Worm (Caenorhabditis elegans): Measurements from ENCODE around the gene nkb-3.
A peak's percentile ranks its signal among the peaks of the same experiment; 100 is the strongest.

The nkb-3 gene

DNA sequence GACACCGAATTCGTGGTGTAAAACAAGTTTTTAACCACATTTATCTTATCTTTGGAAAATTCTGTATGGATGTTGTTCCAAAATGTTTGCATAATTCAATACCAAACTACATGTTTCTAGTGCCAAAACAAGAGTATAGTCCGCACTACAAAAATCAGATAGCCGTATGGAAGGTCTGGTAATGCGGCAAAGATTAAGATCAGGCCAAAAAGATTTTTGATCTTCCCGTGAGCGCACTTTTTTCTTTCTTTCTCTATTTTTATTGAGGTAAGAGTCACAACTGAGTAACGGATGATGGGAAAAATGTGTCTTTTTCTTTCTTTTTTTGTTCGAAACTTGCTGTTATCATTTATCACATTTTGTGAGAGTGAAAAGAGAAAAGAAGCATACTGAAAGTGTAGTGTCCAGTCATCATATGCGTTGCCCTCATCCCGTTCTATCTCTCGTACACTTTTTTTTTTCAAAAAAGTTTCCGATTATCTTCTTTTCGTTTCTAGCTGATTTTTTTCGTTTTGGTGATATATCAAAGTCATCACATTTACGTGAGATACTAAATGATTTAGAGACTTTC is 25.7 kb downstream of the nkb-3 start (continued):
- no peak for TF ChIP-seq attf-3 (GFP tag; conservative IDR thresholded peaks at IDR 0.05)
- no peak for TF ChIP-seq ceh-40 (GFP tag; IDR thresholded peaks at IDR 0.05)
- no peak for TF ChIP-seq F39B2.1 (GFP tag; IDR thresholded peaks at IDR 0.05)
- TF ChIP-seq madf-10 (tag; optimal IDR thresholded peaks at IDR 0.05), result no peak

- TF ChIP-seq egl-18 (GFP tag; IDR thresholded peaks at IDR 0.05), result no peak
- TF ChIP-seq hmg-20 (GFP tag; IDR thresholded peaks at IDR 0.05), result no peak
- no peak for TF ChIP-seq zim-3 (tag; optimal IDR thresholded peaks at IDR 0.05)
- no peak for TF ChIP-seq hsf-1 (GFP tag; IDR thresholded peaks at IDR 0.05)
- TF ChIP-seq ztf-26 (tag; optimal IDR thresholded peaks at IDR 0.05), result no peak
- TF ChIP-seq F39B2.1 (GFP tag; IDR thresholded peaks at IDR 0.05), result no peak
Measured at ce11 chrX:13743371-13743770, 27.0 kb downstream of the nkb-3 start.

DNA sequence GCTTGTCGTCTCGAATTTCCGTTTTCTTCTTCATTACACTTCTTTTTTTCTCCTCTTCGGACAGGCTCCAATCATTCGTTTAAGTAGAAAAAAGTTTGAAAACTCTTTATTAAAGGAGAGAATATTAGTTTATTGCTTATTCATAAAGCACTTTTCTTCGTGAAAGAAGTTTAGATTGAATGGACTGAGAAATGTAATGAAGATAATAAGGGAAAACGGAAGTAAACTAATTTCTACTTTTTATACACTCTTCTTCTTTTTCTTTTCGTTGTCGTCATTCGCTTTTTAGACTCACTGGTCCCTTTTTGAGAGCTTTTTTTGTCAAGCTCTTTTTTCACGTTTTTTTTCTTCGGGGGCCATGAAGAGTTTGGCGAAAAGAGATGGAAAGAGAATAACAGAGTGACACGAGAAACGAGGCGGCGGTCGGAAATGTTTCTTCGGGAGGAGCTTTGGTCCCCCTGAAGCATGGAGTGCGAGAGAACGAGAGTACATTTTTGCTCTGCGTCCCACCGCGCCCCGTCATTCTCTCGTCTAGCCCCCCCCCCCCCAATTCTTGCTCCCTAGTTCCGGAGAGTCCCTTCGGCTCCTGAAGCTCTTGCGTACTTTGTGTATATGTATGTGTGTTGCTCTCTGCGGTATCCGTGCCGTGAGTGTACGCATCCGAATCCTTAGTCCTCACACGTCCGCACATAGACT is 31.1 kb downstream of the nkb-3 start:
- peak; percentile 18 for TF ChIP-seq ceh-27 (GFP tag; optimal IDR thresholded peaks at IDR 0.05)
- TF ChIP-seq C06A6.2 (GFP tag; conservative IDR thresholded peaks at IDR 0.05), result no peak
- TF ChIP-seq ztf-22 (GFP tag; optimal IDR thresholded peaks at IDR 0.05), result no peak
- TF ChIP-seq sptf-2 (GFP tag; optimal IDR thresholded peaks at IDR 0.05), result no peak
- TF ChIP-seq atf-7 (tag; optimal IDR thresholded peaks at IDR 0.05), result no peak
- no peak for TF ChIP-seq madf-8 (GFP tag; conservative IDR thresholded peaks at IDR 0.05)
- TF ChIP-seq ceh-79 (tag; optimal IDR thresholded peaks at IDR 0.05), result no peak
- TF ChIP-seq lin-40 (tag; optimal IDR thresholded peaks at IDR 0.05), result peak; percentile 20
- peak; percentile 49 for TF ChIP-seq chd-7 (tag; optimal IDR thresholded peaks at IDR 0.05)
- TF ChIP-seq K12H6.12 (tag; optimal IDR thresholded peaks at IDR 0.05), result peak; percentile 71
- peak; percentile 97 for TF ChIP-seq zfh-2 (GFP tag; conservative IDR thresholded peaks at IDR 0.05)
- no peak for TF ChIP-seq F57A8.1 (GFP tag; optimal IDR thresholded peaks at IDR 0.05)
- TF ChIP-seq somi-1 (GFP tag; optimal IDR thresholded peaks at IDR 0.05), result peak; percentile 33
- TF ChIP-seq snpc-4 (GFP tag; optimal IDR thresholded peaks at IDR 0.05), result no peak
- TF ChIP-seq snpc-4 (tag; optimal IDR thresholded peaks at IDR 0.05), result no peak
- no peak for TF ChIP-seq unc-62 (GFP tag; optimal IDR thresholded peaks at IDR 0.05)
- no peak for TF ChIP-seq ztf-26 (tag; optimal IDR thresholded peaks at IDR 0.05)
- no peak for TF ChIP-seq tbx-9 (tag; optimal IDR thresholded peaks at IDR 0.05; ENCODE audit: borderline replicate concordance)
- TF ChIP-seq repo-1 (tag; optimal IDR thresholded peaks at IDR 0.05), result no peak
- no peak for TF ChIP-seq hlh-12 (tag; optimal IDR thresholded peaks at IDR 0.05)
- no peak for TF ChIP-seq cebp-1 (GFP tag; IDR thresholded peaks at IDR 0.05)
- TF ChIP-seq cebp-1 (tag; optimal IDR thresholded peaks at IDR 0.05), result peak; percentile 59
- TF ChIP-seq F10E7.11 (tag; optimal IDR thresholded peaks at IDR 0.05), result no peak
- peak; percentile 68; the same call in 1 of the 2 replicates for TF ChIP-seq egrh-3 (GFP tag; IDR thresholded peaks at IDR 0.05)
- 0 out of 2 replicates have a peak, but pooled peaks have one; percentile 24 for TF ChIP-seq ztf-6 (GFP tag; IDR thresholded peaks at IDR 0.05)
- TF ChIP-seq egl-44 (GFP tag; IDR thresholded peaks at IDR 0.05), result no peak
- TF ChIP-seq ZK185.1 (tag; optimal IDR thresholded peaks at IDR 0.05; ENCODE audit: poor library complexity, severe bottlenecking), result no peak
- TF ChIP-seq fkh-3 (tag; optimal IDR thresholded peaks at IDR 0.05), result no peak
- no peak for TF ChIP-seq zim-3 (tag; optimal IDR thresholded peaks at IDR 0.05)
- TF ChIP-seq mcd-1 (GFP tag; IDR thresholded peaks at IDR 0.05), result peak; percentile 54
- TF ChIP-seq hmg-1.2 (GFP tag; IDR thresholded peaks at IDR 0.05), result peak; percentile 40
- TF ChIP-seq nfyb-1 (GFP tag; IDR thresholded peaks at IDR 0.05), result no peak
- no peak for TF ChIP-seq attf-3 (GFP tag; conservative IDR thresholded peaks at IDR 0.05)
- no peak for TF ChIP-seq mxl-1 (tag; optimal IDR thresholded peaks at IDR 0.05)
- no peak for TF ChIP-seq nhr-179 (tag; optimal IDR thresholded peaks at IDR 0.05)

All from whole organism, young adult.